Worm (Caenorhabditis elegans): Measurements from ENCODE around the gene ZK622.1.
A peak's percentile ranks its signal among the peaks of the same experiment; 100 is the strongest.

The ZK622.1 gene

DNA sequence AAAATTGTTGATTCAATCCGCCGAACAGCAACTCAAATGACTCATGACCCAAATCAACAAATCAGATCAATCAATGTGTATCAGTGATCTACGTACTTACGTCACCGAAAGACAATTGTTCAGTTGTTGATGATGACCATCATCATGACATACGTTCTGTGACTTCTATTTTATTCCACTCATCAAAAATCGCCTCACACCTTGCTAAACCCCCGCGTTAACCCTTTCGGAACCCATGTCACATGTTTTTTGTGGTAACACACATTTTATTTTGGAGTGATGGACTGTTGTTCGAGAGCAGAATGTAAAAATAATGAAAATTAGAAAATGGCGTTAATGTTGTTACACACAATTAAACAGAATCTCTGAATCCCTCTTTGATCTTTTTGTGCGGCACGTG, 48.8 kb downstream of the ZK622.1 start:
- 0 out of 2 replicates have a peak, but pooled peaks have one; percentile 1 for TF ChIP-seq nfyb-1 (GFP tag; IDR thresholded peaks at IDR 0.05)
- no peak for TF ChIP-seq cebp-2 (GFP tag; IDR thresholded peaks at IDR 0.05)

DNA sequence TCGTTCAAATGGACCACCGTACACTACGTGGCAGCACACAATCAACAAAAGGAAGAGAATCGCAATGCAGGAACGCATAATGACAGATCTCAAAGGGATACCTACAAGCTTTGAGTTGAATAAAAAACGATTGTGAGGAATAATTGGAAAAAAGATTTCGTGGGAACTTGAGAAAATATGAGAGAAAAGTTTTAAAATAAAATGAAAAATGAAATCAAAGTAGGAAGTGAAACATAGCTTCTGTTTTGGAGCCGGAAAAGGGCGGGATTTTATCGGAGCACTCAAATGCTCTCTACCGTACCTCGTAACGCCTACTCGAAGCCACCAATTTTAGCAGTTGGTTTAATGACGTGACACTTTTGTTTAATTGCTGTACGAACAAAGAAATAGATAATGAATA, 51.2 kb downstream of the ZK622.1 start, which contains the start of gene F09E5.14:
Gene F09E5.14, minus strand, starts transcription at position 101 of the 400 bp plus-strand sequence.
- no peak for TF ChIP-seq nhr-80 (tag; optimal IDR thresholded peaks at IDR 0.05)
- TF ChIP-seq snpc-1.3 (tag; optimal IDR thresholded peaks at IDR 0.05; ENCODE audit: insufficient read depth): no peak
- TF ChIP-seq let-607 (tag; optimal IDR thresholded peaks at IDR 0.05): no peak
- TF ChIP-seq lir-1 (GFP tag; conservative IDR thresholded peaks at IDR 0.05): no peak
